Worm (Caenorhabditis elegans) whole organism, early embryonic: ENCODE results near the gene ZK1248.20.

ENCODE experiments used
- B0310.2 ChIP-seq: sonication (generic microtip); optimal IDR thresholded peaks from 2 replicates; lab custom pipeline; 2016; ENCODE audit warnings: mild to moderate bottlenecking, missing genetic modification characterization, missing compliant biosample characterization
- F13C5.2 ChIP-seq: sonication (generic microtip); optimal IDR thresholded peaks from 2 replicates; lab custom pipeline; 2017; ENCODE audit warnings: mild to moderate bottlenecking, missing genetic modification characterization, inconsistent platforms, missing compliant biosample characterization
- aly-1 ChIP-seq: sonication (generic microtip); optimal IDR thresholded peaks from 2 replicates; lab custom pipeline; 2016; ENCODE audit warnings: missing genetic modification characterization, missing compliant biosample characterization
- ama-1 ChIP-seq: fragments of 150-350 bp; optimal IDR thresholded peaks from 2 replicates; lab custom pipeline; 2014
- ceh-13 ChIP-seq: fragments of 200-800 bp; sonication (Bioruptor generic); optimal IDR thresholded peaks from 2 replicates; lab custom pipeline; 2018; ENCODE audit warnings: mild to moderate bottlenecking, missing genetic modification characterization, missing compliant biosample characterization
- ceh-36 ChIP-seq: sonication (generic microtip); optimal IDR thresholded peaks from 2 replicates; lab custom pipeline; 2016; ENCODE audit warnings: missing genetic modification characterization, inconsistent platforms, missing compliant biosample characterization
- flt-1 ChIP-seq: fragments of 200-800 bp; sonication (Bioruptor generic); IDR thresholded peaks from 2 replicates; pipeline ENCODE4 v1.3.6; 2022; ENCODE audit warnings: missing genetic modification characterization, missing compliant biosample characterization
- hmg-4 ChIP-seq: fragments of 200-800 bp; sonication (Bioruptor generic); optimal IDR thresholded peaks from 2 replicates; lab custom pipeline; 2018; ENCODE audit warnings: mild to moderate bottlenecking, missing genetic modification characterization, missing compliant biosample characterization
- hnd-1 ChIP-seq: sonication (generic microtip); optimal IDR thresholded peaks from 2 replicates; lab custom pipeline; 2016; ENCODE audit warnings: missing genetic modification characterization, missing compliant biosample characterization
- pes-1 ChIP-seq: fragments of 200-800 bp; sonication (Bioruptor generic); IDR thresholded peaks from 2 replicates; pipeline ENCODE4 v1.3.6; 2022; ENCODE audit warnings: missing genetic modification reagents, missing genetic modification characterization, missing compliant biosample characterization
- scrt-1 ChIP-seq: fragments of 200-800 bp; sonication (Bioruptor generic); IDR thresholded peaks from 2 replicates; pipeline ENCODE4 v1.3.6; 2022; ENCODE audit warnings: missing genetic modification characterization, missing compliant biosample characterization
- sea-1 ChIP-seq: fragments of 200-800 bp; sonication (Bioruptor generic); conservative IDR thresholded peaks from 2 replicates; pipeline ENCODE4 v1.3.6; 2022; ENCODE audit warnings: missing genetic modification characterization, missing compliant biosample characterization
- tbx-37 ChIP-seq: fragments of 200-800 bp; sonication (Bioruptor generic); conservative IDR thresholded peaks from 2 replicates; pipeline ENCODE4 v1.3.6; 2022; ENCODE audit warnings: missing genetic modification reagents, missing genetic modification characterization, missing compliant biosample characterization

ce11 chrII:5797348-5797977 lies 19.0 kb upstream of the ZK1248.20 start, which contains the start of the genes msp-63 and msp-142:
- TF ChIP-seq tbx-37 (GFP tag; lab: Robert Waterston, UW) (no peak), ceh-36 (no peak), flt-1 (GFP tag; lab: Robert Waterston, UW) (no peak), ama-1 (lab: Kevin White, UChicago) (no peak), sea-1 (GFP tag; lab: Robert Waterston, UW) (no peak), hmg-4 (GFP tag; lab: Kevin White, UChicago) (no peak), F13C5.2 (tag; lab: Kevin White, UChicago) (no peak), scrt-1 (GFP tag; lab: Robert Waterston, UW) (no peak), pes-1 (no peak), aly-1 (tag; lab: Kevin White, UChicago) (no peak), B0310.2 (tag; lab: Kevin White, UChicago) (no peak), hnd-1 (tag; lab: Kevin White, UChicago) (no peak), ceh-13 (GFP tag; lab: Kevin White, UChicago) (no peak)
